Fruit fly (Drosophila melanogaster) whole organism, embryonic: ENCODE measurements around the gene Atac2.
A peak's percentile ranks its signal among the peaks of the same experiment; 100 is the strongest.

ENCODE experiments used
- Atf6 ChIP-seq: fragments of 200-800 bp; sonication (Bioruptor generic); IDR thresholded peaks from 2 replicates; pipeline ENCODE4 v1.3.6; 2022; ENCODE audit warnings: missing biosample characterization, missing genetic modification characterization
- BEAF-32 ChIP-seq: fragments of 200-800 bp; sonication (Bioruptor generic); optimal IDR thresholded peaks from 3 replicates; lab custom pipeline; 2017; ENCODE audit warnings: missing biosample characterization, missing genetic modification characterization, mild to moderate bottlenecking, moderate library complexity, missing genetic modification reagents
- Blimp-1 ChIP-seq: fragments of 200-800 bp; sonication (Bioruptor generic); optimal IDR thresholded peaks from 3 replicates; lab custom pipeline; 2018; ENCODE audit warnings: missing biosample characterization, missing genetic modification characterization, mild to moderate bottlenecking, moderate library complexity, missing genetic modification reagents
- C15 ChIP-seq: fragments of 200-800 bp; sonication (Bioruptor generic); IDR thresholded peaks from 3 replicates; pipeline ENCODE4 v1.3.6; 2022; ENCODE audit warnings: missing biosample characterization, missing genetic modification characterization
- CG11093 ChIP-seq: fragments of 200-800 bp; sonication (Bioruptor generic); IDR thresholded peaks from 3 replicates; pipeline ENCODE4 v1.3.6; 2022; ENCODE audit warnings: missing biosample characterization, missing genetic modification characterization
- CG12299 ChIP-seq: fragments of 200-800 bp; sonication (Bioruptor generic); optimal IDR thresholded peaks from 2 replicates; lab custom pipeline; 2018; ENCODE audit warnings: missing biosample characterization, mild to moderate bottlenecking, missing genetic modification characterization
- CG12391 ChIP-seq: fragments of 200-800 bp; sonication (Bioruptor generic); optimal IDR thresholded peaks from 3 replicates; lab custom pipeline; 2018; ENCODE audit warnings: missing biosample characterization, mild to moderate bottlenecking, missing genetic modification characterization, moderate library complexity
- CG13123 ChIP-seq: fragments of 200-800 bp; sonication (Bioruptor generic); optimal IDR thresholded peaks from 2 replicates; lab custom pipeline; 2016; ENCODE audit warnings: missing biosample characterization, missing genetic modification characterization
- CG15514 ChIP-seq: fragments of 200-800 bp; sonication (Bioruptor generic); optimal IDR thresholded peaks from 3 replicates; lab custom pipeline; 2017; ENCODE audit warnings: missing biosample characterization, missing genetic modification characterization, mild to moderate bottlenecking, moderate library complexity, missing genetic modification reagents
- CG18476 ChIP-seq: fragments of 200-800 bp; sonication (Bioruptor generic); optimal IDR thresholded peaks from 2 replicates; lab custom pipeline; 2016; ENCODE audit warnings: missing biosample characterization, mild to moderate bottlenecking, missing genetic modification characterization
- CG2116 ChIP-seq: fragments of 200-800 bp; sonication (Bioruptor generic); optimal IDR thresholded peaks from 3 replicates; lab custom pipeline; 2018; ENCODE audit warnings: missing biosample characterization, mild to moderate bottlenecking, missing genetic modification characterization
- CG2120 ChIP-seq: fragments of 200-800 bp; sonication (Bioruptor generic); optimal IDR thresholded peaks from 3 replicates; lab custom pipeline; 2016; ENCODE audit warnings: missing biosample characterization, missing genetic modification characterization
- CG30020 ChIP-seq: fragments of 200-800 bp; optimal IDR thresholded peaks from 2 replicates; lab custom pipeline; 2019; ENCODE audit warnings: missing biosample characterization, mild to moderate bottlenecking, missing genetic modification characterization, moderate library complexity
- CG32767 ChIP-seq: fragments of 200-800 bp; sonication (Bioruptor generic); IDR thresholded peaks from 2 replicates; pipeline ENCODE4 v1.3.6; 2022; ENCODE audit warnings: missing biosample characterization, missing genetic modification characterization
- CG33213 ChIP-seq: fragments of 200-800 bp; sonication (Bioruptor generic); optimal IDR thresholded peaks from 3 replicates; lab custom pipeline; 2016; ENCODE audit warnings: missing biosample characterization, missing genetic modification characterization
- CG3838 ChIP-seq: fragments of 200-800 bp; sonication (Bioruptor generic); optimal IDR thresholded peaks from 3 replicates; lab custom pipeline; 2016; ENCODE audit warnings: missing biosample characterization, missing genetic modification characterization
- CG6175 ChIP-seq: fragments of 200-800 bp; sonication (Bioruptor generic); IDR thresholded peaks from 3 replicates; pipeline ENCODE4 v1.3.6; 2022; ENCODE audit warnings: missing biosample characterization, missing genetic modification characterization
- CG6683 ChIP-seq: fragments of 200-800 bp; sonication (Bioruptor generic); optimal IDR thresholded peaks from 2 replicates; lab custom pipeline; 2017; ENCODE audit warnings: missing biosample characterization, mild to moderate bottlenecking, missing genetic modification characterization, missing genetic modification reagents
- CG6765 ChIP-seq: fragments of 200-800 bp; sonication (Bioruptor generic); optimal IDR thresholded peaks from 3 replicates; lab custom pipeline; 2017; ENCODE audit warnings: missing biosample characterization, mild to moderate bottlenecking, missing genetic modification characterization
- CG7271 ChIP-seq: fragments of 200-800 bp; sonication (Bioruptor generic); optimal IDR thresholded peaks from 2 replicates; lab custom pipeline; 2018; ENCODE audit warnings: missing biosample characterization, mild to moderate bottlenecking, missing genetic modification characterization, moderate library complexity
- CG7928 ChIP-seq: fragments of 200-800 bp; sonication (Bioruptor generic); optimal IDR thresholded peaks from 2 replicates; lab custom pipeline; 2017; ENCODE audit warnings: missing biosample characterization, mild to moderate bottlenecking, missing genetic modification characterization
- CG8089 ChIP-seq: fragments of 200-800 bp; sonication (Bioruptor generic); optimal IDR thresholded peaks from 3 replicates; lab custom pipeline; 2016; ENCODE audit warnings: missing biosample characterization, missing genetic modification characterization
- CG8388 ChIP-seq: fragments of 200-800 bp; sonication (Bioruptor generic); optimal IDR thresholded peaks from 2 replicates; lab custom pipeline; 2019; ENCODE audit warnings: missing biosample characterization, mild to moderate bottlenecking, missing genetic modification characterization, moderate library complexity
- D19A ChIP-seq: fragments of 200-800 bp; optimal IDR thresholded peaks from 3 replicates; lab custom pipeline; 2019; ENCODE audit warnings: missing biosample characterization, mild to moderate bottlenecking, missing genetic modification characterization, moderate library complexity
- E2f1 ChIP-seq: fragments of 200-800 bp; sonication (Bioruptor generic); IDR thresholded peaks from 2 replicates; pipeline ENCODE4 v1.3.6; 2022; ENCODE audit warnings: missing biosample characterization, missing genetic modification characterization
- E2f2 ChIP-seq: fragments of 200-800 bp; sonication (Bioruptor generic); IDR thresholded peaks from 2 replicates; pipeline ENCODE4 v1.3.6; 2022; ENCODE audit warnings: missing biosample characterization, missing genetic modification characterization
- Fer3 ChIP-seq: fragments of 200-800 bp; sonication (Bioruptor generic); optimal IDR thresholded peaks from 2 replicates; lab custom pipeline; 2018; ENCODE audit warnings: missing biosample characterization, mild to moderate bottlenecking, missing genetic modification characterization, moderate library complexity
- GATAe ChIP-seq: fragments of 200-800 bp; sonication (Bioruptor generic); conservative IDR thresholded peaks from 2 replicates; pipeline ENCODE4 v1.3.6; 2022; ENCODE audit warnings: missing biosample characterization, missing genetic modification characterization
- HLH54F ChIP-seq: fragments of 200-800 bp; sonication (Bioruptor generic); optimal IDR thresholded peaks from 3 replicates; lab custom pipeline; 2016; ENCODE audit warnings: missing biosample characterization, missing genetic modification characterization
- HLHmδ ChIP-seq: fragments of 200-800 bp; sonication (Bioruptor generic); optimal IDR thresholded peaks from 2 replicates; lab custom pipeline; 2018; ENCODE audit warnings: missing biosample characterization, mild to moderate bottlenecking, missing genetic modification characterization, moderate library complexity
- Nf-YA ChIP-seq: fragments of 200-800 bp; sonication (Bioruptor generic); IDR thresholded peaks from 2 replicates; pipeline ENCODE4 v1.3.6; 2022; ENCODE audit warnings: missing biosample characterization, missing genetic modification characterization
- PHDP ChIP-seq: fragments of 200-800 bp; sonication (Bioruptor generic); optimal IDR thresholded peaks from 3 replicates; lab custom pipeline; 2018; ENCODE audit warnings: missing biosample characterization, mild to moderate bottlenecking, missing genetic modification characterization, moderate library complexity
- Trl ChIP-seq, 3 experiments: fragments of >200 bp in 2 of 3; fragments of 200-800 bp in 1 of 3; sonication (Bioruptor generic) in 1 of 3; optimal IDR thresholded peaks; 2 replicates in 1 of 3; 3 replicates in 2 of 3; lab custom pipeline; 2016 to 2017; ENCODE audit warnings: missing biosample characterization in 1 of 3, missing genetic modification characterization in 1 of 3
- bowl ChIP-seq: fragments of 200-800 bp; sonication (Bioruptor generic); IDR thresholded peaks from 2 replicates; pipeline ENCODE4 v1.3.6; 2022; ENCODE audit warnings: missing biosample characterization, missing genetic modification characterization
- cg ChIP-seq: fragments of 200-800 bp; sonication (Bioruptor generic); optimal IDR thresholded peaks from 3 replicates; lab custom pipeline; 2019; ENCODE audit warnings: missing biosample characterization, mild to moderate bottlenecking, missing genetic modification characterization, moderate library complexity
- crc ChIP-seq: fragments of 200-800 bp; sonication (Bioruptor generic); optimal IDR thresholded peaks from 2 replicates; lab custom pipeline; 2016; ENCODE audit warnings: missing biosample characterization, missing genetic modification characterization
- dati ChIP-seq: fragments of 200-800 bp; sonication (Bioruptor generic); IDR thresholded peaks from 2 replicates; pipeline ENCODE4 v1.3.6; 2022; ENCODE audit warnings: missing biosample characterization, missing genetic modification characterization
- dysf ChIP-seq: fragments of 200-800 bp; sonication (Bioruptor generic); IDR thresholded peaks from 3 replicates; pipeline ENCODE4 v1.3.6; 2022; ENCODE audit warnings: missing biosample characterization, missing genetic modification characterization
- eve ChIP-seq, 2 experiments: fragments of >200 bp; optimal IDR thresholded peaks; 2 replicates each; lab custom pipeline; 2017; ENCODE audit warnings: missing biosample characterization in 2 of 2, missing genetic modification characterization in 2 of 2
- ewg ChIP-seq: fragments of 200-800 bp; sonication (Bioruptor generic); optimal IDR thresholded peaks from 3 replicates; lab custom pipeline; 2017; ENCODE audit warnings: mild to moderate bottlenecking, missing biosample characterization, missing genetic modification reagents, missing genetic modification characterization
- hb ChIP-seq: fragments of 200-800 bp; sonication (Bioruptor generic); IDR thresholded peaks from 3 replicates; pipeline ENCODE4 v1.3.6; 2022; ENCODE audit warnings: missing biosample characterization, missing genetic modification characterization; ENCODE audit not compliant: partially characterized antibody
- hbn ChIP-seq: fragments of 200-800 bp; sonication (Bioruptor generic); IDR thresholded peaks from 2 replicates; pipeline ENCODE4 v1.3.6; 2022; ENCODE audit warnings: missing biosample characterization, missing genetic modification characterization; ENCODE audit not compliant: partially characterized antibody
- lola ChIP-seq, 3 experiments: fragments of >200 bp in 2 of 3; fragments of 200-800 bp in 1 of 3; sonication (Bioruptor generic) in 1 of 3; optimal IDR thresholded peaks; 2 replicates each; lab custom pipeline; 2017 to 2019; ENCODE audit warnings: missing biosample characterization in 3 of 3, missing genetic modification characterization in 3 of 3, mild to moderate bottlenecking in 1 of 3, moderate library complexity in 1 of 3
- phol ChIP-seq: fragments of 200-800 bp; sonication (Bioruptor generic); optimal IDR thresholded peaks from 3 replicates; lab custom pipeline; 2018; ENCODE audit warnings: missing biosample characterization, mild to moderate bottlenecking, missing genetic modification characterization, moderate library complexity
- pzg ChIP-seq: fragments of 200-800 bp; sonication (Bioruptor generic); optimal IDR thresholded peaks from 3 replicates; lab custom pipeline; 2018; ENCODE audit warnings: missing biosample characterization, mild to moderate bottlenecking, missing genetic modification characterization, moderate library complexity
- slp2 ChIP-seq: fragments of 200-800 bp; sonication (Bioruptor generic); optimal IDR thresholded peaks from 2 replicates; lab custom pipeline; 2016; ENCODE audit warnings: missing biosample characterization, missing genetic modification characterization
- sna ChIP-seq: fragments of 200-800 bp; sonication (Bioruptor generic); IDR thresholded peaks from 2 replicates; pipeline ENCODE4 v1.3.6; 2022; ENCODE audit warnings: missing biosample characterization, missing genetic modification characterization; ENCODE audit not compliant: partially characterized antibody
- wor ChIP-seq: fragments of 200-800 bp; sonication (Bioruptor generic); IDR thresholded peaks from 2 replicates; pipeline ENCODE4 v1.3.6; 2022; ENCODE audit warnings: missing biosample characterization, missing genetic modification characterization

The Atac2 gene

dm6 chr2L:18566235-18567158 lies 45.6 kb downstream of the Atac2 start (continued):
- TF ChIP-seq CG32767 (GFP tag; lab: Robert Waterston, UW) (no peak), Nf-YA (GFP tag; lab: Robert Waterston, UW) (no peak), D19A (tag; lab: Kevin White, UChicago) (peak; percentile 35), ewg (no peak), CG11093 (GFP tag; lab: Robert Waterston, UW) (no peak), CG7271 (tag; lab: Kevin White, UChicago) (no peak), dati (no peak), E2f1 (GFP tag; lab: Robert Waterston, UW) (no peak), Fer3 (tag; lab: Kevin White, UChicago) (peak; percentile 9), phol (peak; percentile 3), cg (GFP tag; lab: Kevin White, UChicago) (no peak), dysf (GFP tag; lab: Robert Waterston, UW) (peak; percentile 39; the same call in 2 of the 3 replicates), eve (GFP tag; optimal IDR thresholded peaks at IDR 0.05; lab: Kevin White, UChicago) (no peak), sna (GFP tag; lab: Robert Waterston, UW) (no peak), CG12391 (tag; lab: Kevin White, UChicago) (peak; percentile 51), wor (GFP tag; lab: Robert Waterston, UW) (no peak), CG6683 (GFP tag; lab: Kevin White, UChicago) (no peak), crc (GFP tag; lab: Kevin White, UChicago) (no peak), CG2116 (no peak), CG8388 (GFP tag; lab: Kevin White, UChicago) (no peak), CG18476 (no peak), CG2120 (GFP tag; lab: Kevin White, UChicago) (peak; percentile 59), slp2 (GFP tag; lab: Kevin White, UChicago) (no peak), CG8089 (no peak), C15 (no peak), pzg (no peak), E2f2 (peak; percentile 17; the same call in 1 of the 2 replicates), hb (GFP tag; lab: Robert Waterston, UW) (no peak), Atf6 (GFP tag; lab: Robert Waterston, UW) (no peak), CG6765 (GFP tag; lab: Kevin White, UChicago) (no peak), PHDP (peak; percentile 54), CG12299 (tag; lab: Kevin White, UChicago) (no peak), bowl (GFP tag; lab: Robert Waterston, UW) (no peak), CG7928 (GFP tag; lab: Kevin White, UChicago) (no peak), CG15514 (GFP tag; lab: Kevin White, UChicago) (peak; percentile 14), Blimp-1 (peak; percentile 40), CG3838 (GFP tag; lab: Kevin White, UChicago) (no peak), CG33213 (GFP tag; lab: Kevin White, UChicago) (no peak), hbn (GFP tag; lab: Robert Waterston, UW) (no peak), Trl (optimal IDR thresholded peaks at IDR 0.05; lab: Kevin White, UChicago) (no peak), Trl (GFP tag; optimal IDR thresholded peaks at IDR 0.05; lab: Kevin White, UChicago) (no peak), HLHmδ (GFP tag; lab: Kevin White, UChicago) (no peak), GATAe (peak; percentile 59), BEAF-32 (GFP tag; lab: Kevin White, UChicago) (no peak), CG30020 (no peak), lola (GFP tag; optimal IDR thresholded peaks at IDR 0.05; lab: Kevin White, UChicago) (peak in 1 of 3 experiments; percentile 28), CG6175 (GFP tag; lab: Robert Waterston, UW) (no peak), CG13123 (GFP tag; lab: Kevin White, UChicago) (no peak), HLH54F (no peak)
